Worm (Caenorhabditis elegans) whole organism, early embryonic: ENCODE results near the gene nbet-1.

Source experiments
- F13C5.2 ChIP-seq: sonication (generic microtip); optimal IDR thresholded peaks from 2 replicates; lab custom pipeline; 2017; ENCODE audit warnings: mild to moderate bottlenecking, missing genetic modification characterization, inconsistent platforms, missing compliant biosample characterization
- ama-1 ChIP-seq: fragments of 150-350 bp; optimal IDR thresholded peaks from 2 replicates; lab custom pipeline; 2014
- ceh-36 ChIP-seq: sonication (generic microtip); optimal IDR thresholded peaks from 2 replicates; lab custom pipeline; 2016; ENCODE audit warnings: missing genetic modification characterization, inconsistent platforms, missing compliant biosample characterization
- flt-1 ChIP-seq: fragments of 200-800 bp; sonication (Bioruptor generic); IDR thresholded peaks from 2 replicates; pipeline ENCODE4 v1.3.6; 2022; ENCODE audit warnings: missing genetic modification characterization, missing compliant biosample characterization
- pes-1 ChIP-seq: fragments of 200-800 bp; sonication (Bioruptor generic); IDR thresholded peaks from 2 replicates; pipeline ENCODE4 v1.3.6; 2022; ENCODE audit warnings: missing genetic modification reagents, missing genetic modification characterization, missing compliant biosample characterization
- sea-1 ChIP-seq: fragments of 200-800 bp; sonication (Bioruptor generic); conservative IDR thresholded peaks from 2 replicates; pipeline ENCODE4 v1.3.6; 2022; ENCODE audit warnings: missing genetic modification characterization, missing compliant biosample characterization

DNA sequence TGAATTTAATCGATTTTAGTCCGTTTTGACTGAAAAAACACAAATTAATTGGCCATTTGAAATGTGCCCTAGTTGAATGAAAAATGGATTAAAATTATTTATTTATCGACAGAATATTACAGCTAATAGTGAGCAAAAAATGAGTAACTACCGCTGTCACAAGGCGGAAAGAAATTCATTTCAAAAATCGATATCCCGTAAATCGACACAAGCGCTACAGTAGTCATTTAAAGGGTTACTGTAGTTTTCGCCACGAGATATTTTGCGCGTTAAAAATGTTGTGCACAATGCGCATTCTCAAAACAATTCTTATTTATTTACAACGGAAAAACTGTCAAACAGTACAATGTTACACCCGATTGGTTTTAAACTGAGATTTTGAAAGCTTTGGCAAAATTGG, 1.3 kb downstream of the nbet-1 start:
- no peak for TF ChIP-seq F13C5.2 (tag; lab: Kevin White, UChicago)
- no peak for TF ChIP-seq ceh-36 (tag; lab: Kevin White, UChicago)
- TF ChIP-seq flt-1 (GFP tag; lab: Robert Waterston, UW): no peak
- TF ChIP-seq ama-1: no peak
- no peak for TF ChIP-seq sea-1
- TF ChIP-seq pes-1 (GFP tag; lab: Robert Waterston, UW): no peak
